Fruit fly (Drosophila melanogaster) whole organism, wandering third instar larva: Measurements from ENCODE around the gene Sur.

Source experiments
- Abd-B ChIP-seq: fragments of >200 bp; optimal IDR thresholded peaks from 2 replicates; lab custom pipeline; 2017; ENCODE audit warnings: missing biosample characterization, missing genetic modification characterization
- CG9705 ChIP-seq: fragments of 200-800 bp; sonication (Bioruptor generic); optimal IDR thresholded peaks from 2 replicates; lab custom pipeline; 2018; ENCODE audit warnings: missing biosample characterization, mild to moderate bottlenecking, missing genetic modification characterization
- CrebA ChIP-seq: fragments of 200-800 bp; sonication (Bioruptor generic); optimal IDR thresholded peaks from 2 replicates; lab custom pipeline; 2016; ENCODE audit warnings: missing biosample characterization, mild to moderate bottlenecking, missing genetic modification characterization, borderline replicate concordance
- Hr78 ChIP-seq: fragments of >200 bp; optimal IDR thresholded peaks from 2 replicates; lab custom pipeline; 2017; ENCODE audit warnings: missing biosample characterization, missing genetic modification characterization
- Hr83 ChIP-seq: fragments of 200-300 bp; sonication (Bioruptor generic); optimal IDR thresholded peaks from 2 replicates; lab custom pipeline; 2016; ENCODE audit warnings: missing biosample characterization, mild to moderate bottlenecking, missing genetic modification characterization, moderate library complexity; ENCODE audit not compliant: poor library complexity, severe bottlenecking
- ey ChIP-seq: fragments of 200-800 bp; sonication (Bioruptor generic); optimal IDR thresholded peaks from 2 replicates; lab custom pipeline; 2016; ENCODE audit warnings: missing biosample characterization, missing genetic modification characterization
- h ChIP-seq: fragments of 200-800 bp; sonication (Bioruptor generic); optimal IDR thresholded peaks from 3 replicates; lab custom pipeline; 2016; ENCODE audit warnings: missing biosample characterization, mild to moderate bottlenecking, missing genetic modification characterization
- jim ChIP-seq: fragments of 175-275, 200-325 bp; sonication (Bioruptor generic); optimal IDR thresholded peaks from 2 replicates; lab custom pipeline; 2016; ENCODE audit warnings: missing biosample characterization, mild to moderate bottlenecking, missing genetic modification characterization
- pan ChIP-seq: fragments of >200 bp; optimal IDR thresholded peaks from 2 replicates; lab custom pipeline; 2017
- psq ChIP-seq: fragments of 200-800 bp; sonication (Bioruptor generic); optimal IDR thresholded peaks from 3 replicates; lab custom pipeline; 2017; ENCODE audit warnings: missing biosample characterization, mild to moderate bottlenecking, missing genetic modification characterization, moderate library complexity
- rgr ChIP-seq: fragments of 200-800 bp; sonication (Bioruptor generic); optimal IDR thresholded peaks from 3 replicates; lab custom pipeline; 2016; ENCODE audit warnings: missing biosample characterization, mild to moderate bottlenecking, missing genetic modification characterization
- sage ChIP-seq: fragments of 200-800 bp; sonication (Bioruptor generic); optimal IDR thresholded peaks from 2 replicates; lab custom pipeline; 2016; ENCODE audit warnings: missing biosample characterization, mild to moderate bottlenecking, missing genetic modification characterization
- sv ChIP-seq: fragments of 200-800 bp; sonication (Bioruptor generic); optimal IDR thresholded peaks from 3 replicates; lab custom pipeline; 2016; ENCODE audit warnings: missing biosample characterization, missing genetic modification characterization

DNA sequence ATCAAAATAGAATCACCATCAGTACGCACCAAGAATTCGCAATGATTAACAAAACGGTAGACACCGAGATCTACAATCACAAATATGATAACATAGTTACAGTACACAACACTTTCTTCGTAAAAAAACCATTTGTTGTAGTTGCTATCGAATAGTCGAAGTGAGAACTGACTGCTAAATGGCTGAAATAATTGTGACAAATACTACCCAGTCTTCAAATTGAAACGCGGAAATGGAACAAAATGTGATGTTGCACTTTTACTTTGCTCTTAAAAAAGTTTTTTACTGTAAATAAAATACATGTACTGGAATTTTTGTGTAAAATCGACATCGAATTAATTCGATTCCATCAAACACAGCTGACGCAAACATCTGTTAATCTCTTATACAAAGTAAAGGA, 32.6 kb upstream of the Sur start, which contains the start of gene ova:
- TF ChIP-seq ey (GFP tag; lab: Kevin White, UChicago) (no peak), Hr83 (no peak), psq (no peak), jim (GFP tag; lab: Kevin White, UChicago) (no peak), Abd-B (GFP tag; lab: Kevin White, UChicago) (no peak), h (GFP tag; lab: Kevin White, UChicago) (no peak), sage (no peak), pan (no peak), Hr78 (GFP tag; lab: Kevin White, UChicago) (no peak), CG9705 (GFP tag; lab: Kevin White, UChicago) (no peak), rgr (GFP tag; lab: Kevin White, UChicago) (no peak), sv (GFP tag; lab: Kevin White, UChicago) (no peak), CrebA (no peak)
